Fruit fly (Drosophila melanogaster) whole organism, prepupa: ENCODE measurements around the gene CG33939.

ENCODE experiments used
- CG10631 ChIP-seq: fragments of 200-800 bp; sonication (Bioruptor generic); optimal IDR thresholded peaks from 2 replicates; lab custom pipeline; 2016; ENCODE audit warnings: missing biosample characterization, missing genetic modification characterization
- CG10669 ChIP-seq: fragments of 200-800 bp; sonication (Bioruptor generic); optimal IDR thresholded peaks from 3 replicates; lab custom pipeline; 2018; ENCODE audit warnings: missing biosample characterization, mild to moderate bottlenecking, missing genetic modification characterization, moderate library complexity
- CG11294 ChIP-seq: fragments of 200-800 bp; sonication (Bioruptor generic); IDR thresholded peaks from 2 replicates; pipeline ENCODE4 v1.3.6; 2022; ENCODE audit warnings: missing biosample characterization, missing genetic modification characterization
- CG11762 ChIP-seq: fragments of 200-800 bp; sonication (Bioruptor generic); optimal IDR thresholded peaks from 3 replicates; lab custom pipeline; 2016; ENCODE audit warnings: missing biosample characterization, missing genetic modification characterization; ENCODE audit not compliant: insufficient read depth
- CG15336 ChIP-seq: fragments of 200-800 bp; sonication (Bioruptor generic); IDR thresholded peaks from 2 replicates; pipeline ENCODE4 v1.3.6; 2022; ENCODE audit warnings: missing biosample characterization, missing genetic modification characterization
- CG1621 ChIP-seq: fragments of 200-800 bp; sonication (Bioruptor generic); optimal IDR thresholded peaks from 3 replicates; lab custom pipeline; 2018; ENCODE audit warnings: missing biosample characterization, mild to moderate bottlenecking, missing genetic modification characterization
- CG16779 ChIP-seq: fragments of 200-800 bp; sonication (Bioruptor generic); optimal IDR thresholded peaks from 3 replicates; lab custom pipeline; 2017; ENCODE audit warnings: missing biosample characterization, mild to moderate bottlenecking, missing genetic modification characterization
- CG3919 ChIP-seq: fragments of 200-800 bp; sonication (Bioruptor generic); optimal IDR thresholded peaks from 3 replicates; lab custom pipeline; 2016; ENCODE audit warnings: missing biosample characterization, missing genetic modification characterization
- CG4318 ChIP-seq: fragments of 200-800 bp; sonication (Bioruptor generic); optimal IDR thresholded peaks from 3 replicates; lab custom pipeline; 2017; ENCODE audit warnings: missing biosample characterization, mild to moderate bottlenecking, missing genetic modification characterization
- CG6163 ChIP-seq: fragments of 200-800 bp; sonication (Bioruptor generic); IDR thresholded peaks from 3 replicates; pipeline ENCODE4 v1.3.6; 2022; ENCODE audit warnings: missing biosample characterization, missing genetic modification characterization
- CG6854 ChIP-seq: fragments of 200-800 bp; sonication (Bioruptor generic); optimal IDR thresholded peaks from 2 replicates; lab custom pipeline; 2017; ENCODE audit warnings: missing biosample characterization, mild to moderate bottlenecking, missing genetic modification characterization
- CG7368 ChIP-seq: fragments of 200-800 bp; sonication (Bioruptor generic); optimal IDR thresholded peaks from 3 replicates; lab custom pipeline; 2016; ENCODE audit warnings: missing biosample characterization, missing genetic modification characterization
- CG8119 ChIP-seq: fragments of 200-800 bp; sonication (Bioruptor generic); IDR thresholded peaks from 3 replicates; pipeline ENCODE4 v1.3.6; 2022; ENCODE audit warnings: missing biosample characterization, missing genetic modification characterization
- CG9139 ChIP-seq: fragments of 200-800 bp; sonication (Bioruptor generic); optimal IDR thresholded peaks from 3 replicates; lab custom pipeline; 2017; ENCODE audit warnings: missing biosample characterization, mild to moderate bottlenecking, missing genetic modification characterization
- Eip75B ChIP-seq: fragments of 200-800 bp; sonication (Bioruptor generic); optimal IDR thresholded peaks from 3 replicates; lab custom pipeline; 2016; ENCODE audit warnings: missing biosample characterization, missing genetic modification characterization
- Eip78C ChIP-seq: fragments of 200-800 bp; sonication (Bioruptor generic); peaks from one replicate; lab custom pipeline; 2016; ENCODE audit warnings: missing biosample characterization, missing genetic modification characterization
- Eip93F ChIP-seq: fragments of 200-800 bp; sonication (Bioruptor generic); optimal IDR thresholded peaks from 2 replicates; lab custom pipeline; 2016; ENCODE audit warnings: missing biosample characterization, mild to moderate bottlenecking, missing genetic modification characterization
- Ets21C ChIP-seq: fragments of 200-800 bp; sonication (Bioruptor generic); optimal IDR thresholded peaks from 3 replicates; lab custom pipeline; 2016; ENCODE audit warnings: missing biosample characterization, missing genetic modification characterization
- Hr39 ChIP-seq: fragments of 200-800 bp; sonication (Bioruptor generic); optimal IDR thresholded peaks from 2 replicates; lab custom pipeline; 2016; ENCODE audit warnings: missing biosample characterization, missing genetic modification characterization
- Met ChIP-seq: fragments of 200-800 bp; sonication (Bioruptor generic); optimal IDR thresholded peaks from 3 replicates; lab custom pipeline; 2016; ENCODE audit warnings: missing biosample characterization, missing genetic modification characterization
- OdsH ChIP-seq: fragments of 200-800 bp; sonication (Bioruptor generic); optimal IDR thresholded peaks from 3 replicates; lab custom pipeline; 2016; ENCODE audit warnings: missing biosample characterization, missing genetic modification characterization
- Sox102F ChIP-seq: fragments of 200-800 bp; sonication (Bioruptor generic); optimal IDR thresholded peaks from 2 replicates; lab custom pipeline; 2016; ENCODE audit warnings: missing biosample characterization, mild to moderate bottlenecking, missing genetic modification characterization
- achi ChIP-seq: fragments of 200-800 bp; sonication (Bioruptor generic); optimal IDR thresholded peaks from 3 replicates; lab custom pipeline; 2016; ENCODE audit warnings: missing biosample characterization, missing genetic modification characterization
- acj6 ChIP-seq: fragments of 200-800 bp; sonication (Bioruptor generic); optimal IDR thresholded peaks from 3 replicates; lab custom pipeline; 2016; ENCODE audit warnings: missing biosample characterization, missing genetic modification characterization
- dac ChIP-seq: fragments of 200-800 bp; sonication (Bioruptor generic); optimal IDR thresholded peaks from 2 replicates; lab custom pipeline; 2017; ENCODE audit warnings: missing biosample characterization, mild to moderate bottlenecking, missing genetic modification characterization
- dsx ChIP-seq: fragments of 200-800 bp; optimal IDR thresholded peaks from 3 replicates; lab custom pipeline; 2019; ENCODE audit warnings: missing biosample characterization, mild to moderate bottlenecking, missing genetic modification characterization, moderate library complexity; ENCODE audit not compliant: poor library complexity, severe bottlenecking
- eg ChIP-seq: fragments of 200-800 bp; sonication (Bioruptor generic); IDR thresholded peaks from 3 replicates; pipeline ENCODE4 v1.3.6; 2022; ENCODE audit warnings: missing biosample characterization, missing genetic modification characterization
- fd59A ChIP-seq: fragments of 200-800 bp; sonication (Bioruptor generic); optimal IDR thresholded peaks from 2 replicates; lab custom pipeline; 2017; ENCODE audit warnings: missing biosample characterization, mild to moderate bottlenecking, missing genetic modification characterization, missing genetic modification reagents
- fkh ChIP-seq: fragments of 200-800 bp; sonication (Bioruptor generic); optimal IDR thresholded peaks from 3 replicates; lab custom pipeline; 2017; ENCODE audit warnings: missing biosample characterization, mild to moderate bottlenecking, missing genetic modification characterization, moderate library complexity
- net ChIP-seq: fragments of 200-800 bp; sonication (Bioruptor generic); optimal IDR thresholded peaks from 3 replicates; lab custom pipeline; 2016; ENCODE audit warnings: missing biosample characterization, missing genetic modification characterization
- pdm3 ChIP-seq: fragments of 200-800 bp; sonication (Bioruptor generic); optimal IDR thresholded peaks from 3 replicates; lab custom pipeline; 2016; ENCODE audit warnings: missing biosample characterization, missing genetic modification characterization
- spab ChIP-seq: fragments of 200-800 bp; sonication (Bioruptor generic); optimal IDR thresholded peaks from 2 replicates; lab custom pipeline; 2017; ENCODE audit warnings: missing biosample characterization, mild to moderate bottlenecking, missing genetic modification characterization, missing genetic modification reagents
- ss ChIP-seq, 2 experiments: fragments of 200-800 bp; sonication (Bioruptor generic); optimal IDR thresholded peaks; 2 replicates in 1 of 2; 3 replicates in 1 of 2; lab custom pipeline; 2017 to 2018; ENCODE audit warnings: mild to moderate bottlenecking in 2 of 2, missing biosample characterization in 2 of 2, missing genetic modification characterization in 2 of 2, moderate library complexity in 1 of 2
- svp ChIP-seq: fragments of 200-800 bp; sonication (Bioruptor generic); peaks from one replicate; lab custom pipeline; 2016; ENCODE audit warnings: missing biosample characterization, missing genetic modification characterization
- vri ChIP-seq: fragments of 200-800 bp; sonication (Bioruptor generic); optimal IDR thresholded peaks from 3 replicates; lab custom pipeline; 2016; ENCODE audit warnings: missing biosample characterization, mild to moderate bottlenecking, missing genetic modification characterization

The CG33939 gene

dm6 chrX:19174850-19175571, at the start of gene CG33939:
Gene CG33939 (minus strand): TSS chrX:19174900.
- TF ChIP-seq ss (GFP tag; optimal IDR thresholded peaks at IDR 0.05; lab: Kevin White, UChicago) (peak in 1 of 2 experiments; percentile 9), Eip93F (GFP tag; lab: Kevin White, UChicago) (no peak), Eip78C (GFP tag; lab: Kevin White, UChicago) (peak; percentile 33), CG6854 (GFP tag; lab: Kevin White, UChicago) (peak; percentile 7)

dm6 chrX:19220963-19221572, 46.4 kb upstream of the CG33939 start:
- peak; percentile 47 for TF ChIP-seq svp (GFP tag; lab: Kevin White, UChicago)
- no peak for TF ChIP-seq achi (GFP tag; lab: Kevin White, UChicago)

dm6 chrX:19220415-19220814, 45.7 kb upstream of the CG33939 start, which contains the start of gene CG7884:
Gene CG7884 (plus strand): TSS chrX:19220622.
- TF ChIP-seq spab: no peak
- peak; percentile 59 for TF ChIP-seq CG6854 (GFP tag; lab: Kevin White, UChicago)
- no peak for TF ChIP-seq CG10631 (GFP tag; lab: Kevin White, UChicago)
- no peak for TF ChIP-seq CG4318
- TF ChIP-seq Met: peak; percentile 20
- no peak for TF ChIP-seq CG10669 (GFP tag; lab: Kevin White, UChicago)
- peak; percentile 48; the same call in 1 of the 3 replicates for TF ChIP-seq CG8119 (GFP tag; lab: Robert Waterston, UW)
- TF ChIP-seq CG11762: no peak
- TF ChIP-seq Ets21C (GFP tag; lab: Kevin White, UChicago): no peak
- no peak for TF ChIP-seq acj6 (GFP tag; lab: Kevin White, UChicago)
- peak; percentile 7 for TF ChIP-seq CG3919 (GFP tag; lab: Kevin White, UChicago)
- no peak for TF ChIP-seq CG11294 (GFP tag; lab: Robert Waterston, UW)
- TF ChIP-seq ss (GFP tag; optimal IDR thresholded peaks at IDR 0.05; lab: Kevin White, UChicago): peak; percentile 14 to 46
- no peak for TF ChIP-seq dac
- peak; percentile 48 for TF ChIP-seq dsx (GFP tag; lab: Kevin White, UChicago)
- TF ChIP-seq CG6163 (GFP tag; lab: Robert Waterston, UW): peak; percentile 51; the same call in 1 of the 3 replicates
- no peak for TF ChIP-seq OdsH (GFP tag; lab: Kevin White, UChicago)
- TF ChIP-seq eg (GFP tag; lab: Robert Waterston, UW): peak; percentile 24; the same call in 1 of the 3 replicates
- peak; percentile 21 for TF ChIP-seq Eip78C (GFP tag; lab: Kevin White, UChicago)
- peak; percentile 12 for TF ChIP-seq net (GFP tag; lab: Kevin White, UChicago)
- TF ChIP-seq CG9139: peak; percentile 31
- no peak for TF ChIP-seq CG7368 (GFP tag; lab: Kevin White, UChicago)
- TF ChIP-seq Hr39: no peak
- TF ChIP-seq Eip75B (GFP tag; lab: Kevin White, UChicago): no peak
- no peak for TF ChIP-seq fkh (GFP tag; lab: Kevin White, UChicago)
- TF ChIP-seq CG16779: no peak
- peak; percentile 41; the same call in 1 of the 2 replicates for TF ChIP-seq CG15336 (GFP tag; lab: Robert Waterston, UW)
- TF ChIP-seq pdm3 (GFP tag; lab: Kevin White, UChicago): no peak
- no peak for TF ChIP-seq achi (GFP tag; lab: Kevin White, UChicago)
- TF ChIP-seq CG1621 (tag; lab: Kevin White, UChicago): peak; percentile 67
- no peak for TF ChIP-seq fd59A (GFP tag; lab: Kevin White, UChicago)
- peak; percentile 34 for TF ChIP-seq Sox102F
- no peak for TF ChIP-seq vri
- TF ChIP-seq, all 60 proteins: peak for 14
